ENCODE assay signal across 1 fruit fly cellular context in genomic region chr2L:5866791-5867190, dm6.
TF ChIP-seq lines count a peak whose summit lies in the region.

No protein-coding gene starts in this region.

TF ChIP-seq in whole organism, embryonic, 481 proteins besides CTCF, POLR2A, EP300 and RAD21 (continued from another document):
- TF ChIP-seq zen (tag; optimal IDR thresholded peaks at IDR 0.05; lab: Kevin White, UChicago) (peak; percentile 17), wor (GFP tag; IDR thresholded peaks at IDR 0.05; lab: Robert Waterston, UW) (no peak), CG10462 (GFP tag; optimal IDR thresholded peaks at IDR 0.05; lab: Kevin White, UChicago) (no peak), CG2120 (GFP tag; optimal IDR thresholded peaks at IDR 0.05; lab: Kevin White, UChicago) (no peak), ci (GFP tag; IDR thresholded peaks at IDR 0.05; lab: Robert Waterston, UW) (0 out of 3 replicates have a peak, but pooled peaks have one; percentile 39), Abd-B (GFP tag; optimal IDR thresholded peaks at IDR 0.05; lab: Kevin White, UChicago) (no peak), odd (GFP tag; optimal IDR thresholded peaks at IDR 0.05; lab: Kevin White, UChicago) (no peak), ac (GFP tag; optimal IDR thresholded peaks at IDR 0.05; lab: Kevin White, UChicago) (peak; percentile 29), seq (GFP tag; IDR thresholded peaks at IDR 0.05; lab: Robert Waterston, UW) (no peak), CG34422 (GFP tag; IDR thresholded peaks at IDR 0.05; lab: Robert Waterston, UW) (peak; percentile 12; the same call in 1 of the 3 replicates), ken (GFP tag; IDR thresholded peaks at IDR 0.05; lab: Robert Waterston, UW) (0 out of 3 replicates have a peak, but pooled peaks have one; percentile 18), sc (optimal IDR thresholded peaks at IDR 0.05; lab: Kevin White, UChicago) (no peak), sc (GFP tag; optimal IDR thresholded peaks at IDR 0.05; lab: Kevin White, UChicago) (no peak), Dll (GFP tag; IDR thresholded peaks at IDR 0.05; lab: Robert Waterston, UW; ENCODE audit: partially characterized antibody) (no peak), CG1603 (tag; optimal IDR thresholded peaks at IDR 0.05; lab: Kevin White, UChicago) (peak; percentile 30), lilli (GFP tag; optimal IDR thresholded peaks at IDR 0.05; lab: Kevin White, UChicago) (no peak), CG10959 (GFP tag; IDR thresholded peaks at IDR 0.05; lab: Robert Waterston, UW) (peak; percentile 20; the same call in 1 of the 2 replicates), Drgx (GFP tag; IDR thresholded peaks at IDR 0.05; lab: Robert Waterston, UW) (peak; percentile 26; the same call in 1 of the 2 replicates), sisA (GFP tag; IDR thresholded peaks at IDR 0.05; lab: Robert Waterston, UW) (no peak), ato (GFP tag; IDR thresholded peaks at IDR 0.05; lab: Robert Waterston, UW; ENCODE audit: partially characterized antibody) (no peak), CG2202 (tag; optimal IDR thresholded peaks at IDR 0.05; lab: Kevin White, UChicago) (no peak), Ets97D (GFP tag; optimal IDR thresholded peaks at IDR 0.05; lab: Kevin White, UChicago) (peak; percentile 84), CG11695 (GFP tag; IDR thresholded peaks at IDR 0.05; lab: Robert Waterston, UW) (no peak), Max (GFP tag; optimal IDR thresholded peaks at IDR 0.05; lab: Kevin White, UChicago) (no peak), Lim3 (GFP tag; IDR thresholded peaks at IDR 0.05; lab: Robert Waterston, UW) (no peak), CHES-1-like (GFP tag; optimal IDR thresholded peaks at IDR 0.05; lab: Kevin White, UChicago) (no peak)
